Worm (Caenorhabditis elegans): ENCODE data around the gene col-78.

DNA sequence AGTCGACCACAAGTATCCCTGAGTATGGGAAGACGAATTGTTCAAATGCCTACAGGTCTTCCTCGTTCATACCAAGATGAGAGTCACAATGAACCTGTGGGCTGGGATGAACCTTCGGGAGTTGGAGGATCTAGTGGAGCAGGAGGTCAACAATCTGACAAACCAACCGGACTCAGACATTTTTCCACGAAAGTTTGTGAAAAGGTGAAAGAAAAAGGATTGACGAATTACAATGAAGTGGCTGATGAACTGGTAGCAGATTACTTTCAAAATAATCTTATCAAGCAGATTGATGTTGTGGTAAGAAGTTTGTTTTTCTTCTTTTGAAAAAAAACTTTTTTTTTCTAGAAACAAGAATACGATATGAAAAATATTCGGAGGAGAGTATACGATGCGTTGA, 17.7 kb downstream of the col-78 start:
- no peak for TF ChIP-seq ztf-11 (tag; optimal IDR thresholded peaks at IDR 0.05)
- no peak for TF ChIP-seq nhr-11 (tag; optimal IDR thresholded peaks at IDR 0.05)
- no peak for TF ChIP-seq ama-1 (optimal IDR thresholded peaks at IDR 0.05)
- TF ChIP-seq nhr-67 (tag; optimal IDR thresholded peaks at IDR 0.05): no peak
- no peak for TF ChIP-seq elt-1 (tag; optimal IDR thresholded peaks at IDR 0.05)
- no peak for TF ChIP-seq fos-1 (tag; optimal IDR thresholded peaks at IDR 0.05)
- TF ChIP-seq pha-4 (tag; optimal IDR thresholded peaks at IDR 0.05): no peak
- no peak for TF ChIP-seq zag-1 (tag; optimal IDR thresholded peaks at IDR 0.05)
- TF ChIP-seq lin-15B (tag; optimal IDR thresholded peaks at IDR 0.05): no peak
- TF ChIP-seq nhr-237 (tag; optimal IDR thresholded peaks at IDR 0.05): no peak
- no peak for TF ChIP-seq egl-5 (tag; optimal IDR thresholded peaks at IDR 0.05)
